Fruit fly (Drosophila melanogaster): ENCODE measurements around the gene Pp2B-14D.
A peak's percentile ranks its signal among the peaks of the same experiment; 100 is the strongest.

Pp2B-14D gene

dm6 chrX:16607828-16608227 is 48.0 kb upstream of the Pp2B-14D start:
- TF ChIP-seq CG10321 (GFP tag; IDR thresholded peaks at IDR 0.05): peak; percentile 81
- no peak for TF ChIP-seq inv (GFP tag; IDR thresholded peaks at IDR 0.05; ENCODE audit: partially characterized antibody)
- no peak for TF ChIP-seq sob (GFP tag; IDR thresholded peaks at IDR 0.05)
- peak; percentile 66 for TF ChIP-seq cg (GFP tag; optimal IDR thresholded peaks at IDR 0.05)
- peak; percentile 35 for TF ChIP-seq nom (GFP tag; optimal IDR thresholded peaks at IDR 0.05)
- TF ChIP-seq CG33557 (GFP tag; optimal IDR thresholded peaks at IDR 0.05): no peak
- peak in 1 of 2 experiments; percentile 31 for TF ChIP-seq Trl (optimal IDR thresholded peaks at IDR 0.05)
- TF ChIP-seq Trl (GFP tag; optimal IDR thresholded peaks at IDR 0.05): no peak
- no peak for TF ChIP-seq CG9437 (GFP tag; optimal IDR thresholded peaks at IDR 0.05)
- TF ChIP-seq wek (GFP tag; optimal IDR thresholded peaks at IDR 0.05): no peak
- TF ChIP-seq tup (GFP tag; optimal IDR thresholded peaks at IDR 0.05): no peak
- no peak for TF ChIP-seq Dll (GFP tag; IDR thresholded peaks at IDR 0.05; ENCODE audit: partially characterized antibody)
- no peak for TF ChIP-seq tx (GFP tag; optimal IDR thresholded peaks at IDR 0.05)
- TF ChIP-seq CG8290 (GFP tag; optimal IDR thresholded peaks at IDR 0.05): peak; percentile 1
- no peak for TF ChIP-seq CG8290 (tag; optimal IDR thresholded peaks at IDR 0.05)
- no peak for TF ChIP-seq ken (GFP tag; IDR thresholded peaks at IDR 0.05)
- TF ChIP-seq CG6254 (GFP tag; optimal IDR thresholded peaks at IDR 0.05): no peak
- TF ChIP-seq Opbp (GFP tag; IDR thresholded peaks at IDR 0.05; ENCODE audit: partially characterized antibody): 0 out of 3 replicates have a peak, but pooled peaks have one; percentile 15
- TF ChIP-seq CG1832 (GFP tag; optimal IDR thresholded peaks at IDR 0.05): peak; percentile 92
- TF ChIP-seq CG2199 (GFP tag; IDR thresholded peaks at IDR 0.05): peak; percentile 73; the same call in 1 of the 3 replicates
- no peak for TF ChIP-seq CG15514 (GFP tag; optimal IDR thresholded peaks at IDR 0.05)
- TF ChIP-seq Deaf1 (tag; optimal IDR thresholded peaks at IDR 0.05): no peak
- TF ChIP-seq aop (GFP tag; IDR thresholded peaks at IDR 0.05): no peak
- peak; percentile 75 for TF ChIP-seq CG8478 (optimal IDR thresholded peaks at IDR 0.05)
- peak; percentile 7 for TF ChIP-seq stwl (tag; optimal IDR thresholded peaks at IDR 0.05)
- no peak for TF ChIP-seq CG7372 (GFP tag; IDR thresholded peaks at IDR 0.05)
- no peak for TF ChIP-seq vfl (GFP tag; optimal IDR thresholded peaks at IDR 0.05)
- peak; percentile 87 for TF ChIP-seq D19A (tag; optimal IDR thresholded peaks at IDR 0.05)
- TF ChIP-seq CG18619 (GFP tag; optimal IDR thresholded peaks at IDR 0.05): no peak
- no peak for TF ChIP-seq pfk (GFP tag; optimal IDR thresholded peaks at IDR 0.05)
- no peak for TF ChIP-seq CG7928 (GFP tag; optimal IDR thresholded peaks at IDR 0.05)
- no peak for TF ChIP-seq ro (GFP tag; IDR thresholded peaks at IDR 0.05)
- no peak for TF ChIP-seq CG13894 (tag; optimal IDR thresholded peaks at IDR 0.05)
- TF ChIP-seq CG1792 (GFP tag; optimal IDR thresholded peaks at IDR 0.05): no peak
- peak; percentile 46 for TF ChIP-seq Kr (GFP tag; optimal IDR thresholded peaks at IDR 0.05)
- no peak for TF ChIP-seq CG4328 (GFP tag; optimal IDR thresholded peaks at IDR 0.05)
- TF ChIP-seq lmd (GFP tag; IDR thresholded peaks at IDR 0.05): no peak
- no peak for TF ChIP-seq CG8388 (GFP tag; optimal IDR thresholded peaks at IDR 0.05)
- peak; percentile 84 for TF ChIP-seq nerfin-1 (tag; optimal IDR thresholded peaks at IDR 0.05)

- peak; percentile 68; the same call in 1 of the 4 replicates for TF ChIP-seq chinmo (GFP tag; IDR thresholded peaks at IDR 0.05; ENCODE audit: partially characterized antibody)
- peak in 1 of 2 experiments; percentile 98 for TF ChIP-seq bsh (GFP tag; optimal IDR thresholded peaks at IDR 0.05)
- no peak for TF ChIP-seq E2f2 (GFP tag; IDR thresholded peaks at IDR 0.05)
- peak; percentile 63 for TF ChIP-seq CG32772 (GFP tag; IDR thresholded peaks at IDR 0.05)
- no peak for TF ChIP-seq knrl (GFP tag; IDR thresholded peaks at IDR 0.05; ENCODE audit: partially characterized antibody)
- TF ChIP-seq CG32532 (GFP tag; IDR thresholded peaks at IDR 0.05): no peak
- TF ChIP-seq CG8478 (optimal IDR thresholded peaks at IDR 0.05): no peak
- peak in 1 of 2 experiments; percentile 61 for TF ChIP-seq Pdp1 (GFP tag; optimal IDR thresholded peaks at IDR 0.05)
- no peak for TF ChIP-seq al (GFP tag; IDR thresholded peaks at IDR 0.05)
- TF ChIP-seq cg (GFP tag; optimal IDR thresholded peaks at IDR 0.05): peak; percentile 74
- TF ChIP-seq slou (GFP tag; optimal IDR thresholded peaks at IDR 0.05): no peak
- TF ChIP-seq NC2α (GFP tag; optimal IDR thresholded peaks at IDR 0.05): no peak
- peak; percentile 29; the same call in 1 of the 3 replicates for TF ChIP-seq CG34422 (GFP tag; IDR thresholded peaks at IDR 0.05)
- TF ChIP-seq Drgx (GFP tag; IDR thresholded peaks at IDR 0.05): peak; percentile 86
- TF ChIP-seq pita (GFP tag; optimal IDR thresholded peaks at IDR 0.05): no peak
- TF ChIP-seq corto (GFP tag; optimal IDR thresholded peaks at IDR 0.05): peak; percentile 67
- peak; percentile 42 to 58 for TF ChIP-seq Trl (optimal IDR thresholded peaks at IDR 0.05)
- TF ChIP-seq Trl (GFP tag; optimal IDR thresholded peaks at IDR 0.05): no peak
Observed at dm6 chrX:16599770-16600169, 40.0 kb upstream of the Pp2B-14D start.

All from whole organism, embryonic.